Worm (Caenorhabditis elegans): ENCODE results near the gene pst-2.

pst-2 gene

DNA sequence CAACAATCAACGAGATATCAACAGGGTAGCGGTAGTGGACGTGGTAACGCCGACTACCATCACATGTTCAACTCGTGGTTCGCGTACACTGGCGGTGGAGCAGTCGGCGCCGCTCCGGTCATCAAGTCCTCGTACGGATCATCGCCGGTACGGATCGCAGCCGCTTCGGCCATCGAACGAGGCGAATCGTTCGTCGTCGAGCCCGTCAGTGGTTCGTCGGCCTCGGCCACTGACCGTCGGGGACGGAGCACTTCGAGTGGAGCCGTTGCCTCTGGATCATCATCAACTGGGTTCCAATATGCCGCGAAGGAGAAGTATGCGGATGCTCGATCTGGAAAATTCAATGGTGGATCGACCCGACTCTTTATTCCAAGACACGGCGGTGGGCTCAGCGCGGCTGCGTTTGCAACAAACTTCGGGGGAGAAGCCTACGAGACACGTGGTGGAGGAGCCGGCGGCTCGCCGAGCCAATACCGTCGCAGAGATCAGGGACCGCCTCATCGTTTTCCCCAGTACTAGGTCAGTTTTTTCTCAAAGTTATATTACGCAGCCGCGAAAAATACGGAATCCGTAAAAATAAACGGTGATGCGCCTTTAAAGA lies 4.7 kb upstream of the pst-2 start:
- no peak for TF ChIP-seq ztf-16 (tag; optimal IDR thresholded peaks at IDR 0.05)
- TF ChIP-seq mec-3 (tag; optimal IDR thresholded peaks at IDR 0.05; ENCODE audit: borderline replicate concordance) = peak; percentile 49

DNA sequence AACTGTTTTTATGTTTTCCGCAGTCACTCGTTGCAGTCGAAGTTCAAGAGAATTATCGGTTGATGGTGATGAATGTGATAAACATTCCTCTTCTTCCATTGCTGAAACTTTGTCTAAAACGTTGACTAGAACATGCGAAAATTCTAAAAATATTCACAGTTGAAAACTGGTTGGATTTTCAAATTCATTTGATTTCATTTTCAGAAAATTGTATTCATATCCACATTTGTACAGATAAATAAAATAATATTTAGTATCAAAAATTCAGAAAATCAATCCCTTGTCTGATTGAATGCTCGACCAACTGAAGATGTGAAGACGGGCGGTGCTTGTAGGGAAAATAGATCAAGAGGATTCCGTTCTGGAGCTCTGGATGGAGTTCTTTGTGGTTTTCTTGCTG lies 2.4 kb upstream of the pst-2 start, which contains the start of gene F54E7.9:
Gene F54E7.9 (minus strand): TSS at position 101 of the 400 bp plus-strand sequence.
- no peak for TF ChIP-seq madf-2 (tag; optimal IDR thresholded peaks at IDR 0.05)
- no peak for TF ChIP-seq sox-4 (tag; optimal IDR thresholded peaks at IDR 0.05)
- TF ChIP-seq T23F11.4 (GFP tag; optimal IDR thresholded peaks at IDR 0.05) = no peak
- TF ChIP-seq npax-4 (tag; optimal IDR thresholded peaks at IDR 0.05) = no peak
- no peak for TF ChIP-seq lin-11 (tag; optimal IDR thresholded peaks at IDR 0.05)
- no peak for TF ChIP-seq rnt-1 (tag; optimal IDR thresholded peaks at IDR 0.05)

DNA sequence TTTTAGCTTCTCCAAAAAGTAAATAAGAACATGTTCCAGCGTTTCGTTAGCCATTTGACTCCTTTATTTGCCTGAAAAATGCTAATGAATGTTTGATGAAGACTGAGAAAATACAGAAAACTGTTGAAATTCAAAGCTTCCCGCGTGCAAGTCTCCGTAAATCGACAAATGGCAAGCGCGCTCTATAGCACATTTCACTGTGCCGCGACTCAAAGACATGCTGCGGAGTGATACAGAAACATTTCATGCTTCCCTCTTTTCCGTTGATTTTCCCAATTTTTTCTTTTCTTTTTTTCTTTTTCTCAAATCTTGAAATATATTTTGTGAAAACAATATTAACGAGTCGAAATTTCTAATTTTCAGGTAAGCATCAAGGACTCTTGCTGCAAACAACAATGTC lies 1.3 kb upstream of the pst-2 start, which contains the start of the genes ska-3 and rps-12:
Gene ska-3 (minus strand): TSS at position 71 of the 400 bp plus-strand sequence.
Gene rps-12 (plus strand): TSS at position 364 of the 400 bp plus-strand sequence.
- no peak for TF ChIP-seq ceh-24 (tag; optimal IDR thresholded peaks at IDR 0.05)
- peak; percentile 62 for TF ChIP-seq ceh-14 (tag; optimal IDR thresholded peaks at IDR 0.05)
- TF ChIP-seq unc-55 (GFP tag; optimal IDR thresholded peaks at IDR 0.05) = peak; percentile 74
- peak; percentile 89 for TF ChIP-seq ceh-34 (tag; optimal IDR thresholded peaks at IDR 0.05)
- TF ChIP-seq unc-42 (tag; optimal IDR thresholded peaks at IDR 0.05) = peak; percentile 87
- TF ChIP-seq hlh-13 (GFP tag; optimal IDR thresholded peaks at IDR 0.05) = no peak
- TF ChIP-seq ceh-2 (tag; optimal IDR thresholded peaks at IDR 0.05) = peak; percentile 59
- peak; percentile 35 for TF ChIP-seq C08G9.2 (tag; optimal IDR thresholded peaks at IDR 0.05)
- TF ChIP-seq lim-6 (tag; optimal IDR thresholded peaks at IDR 0.05) = no peak
- peak; percentile 58 for TF ChIP-seq pat-9 (tag; optimal IDR thresholded peaks at IDR 0.05)
- TF ChIP-seq K02D7.2 (tag; optimal IDR thresholded peaks at IDR 0.05) = no peak
- TF ChIP-seq elt-4 (tag; optimal IDR thresholded peaks at IDR 0.05) = no peak
- no peak for TF ChIP-seq T23F11.4 (GFP tag; optimal IDR thresholded peaks at IDR 0.05)
- no peak for TF ChIP-seq odd-2 (tag; optimal IDR thresholded peaks at IDR 0.05)
- peak; percentile 34 for TF ChIP-seq pqm-1 (tag; optimal IDR thresholded peaks at IDR 0.05)
- TF ChIP-seq ceh-31 (tag; optimal IDR thresholded peaks at IDR 0.05) = peak; percentile 89
- no peak for TF ChIP-seq fkh-6 (tag; optimal IDR thresholded peaks at IDR 0.05)
- peak; percentile 48 for TF ChIP-seq syd-9 (tag; optimal IDR thresholded peaks at IDR 0.05)
- TF ChIP-seq ttx-3 (tag; optimal IDR thresholded peaks at IDR 0.05) = peak; percentile 6
- TF ChIP-seq fkh-10 (GFP tag; optimal IDR thresholded peaks at IDR 0.05) = no peak
- TF ChIP-seq tbx-7 (tag; optimal IDR thresholded peaks at IDR 0.05) = peak; percentile 41
- peak; percentile 28 for TF ChIP-seq sdc-2 (tag; optimal IDR thresholded peaks at IDR 0.05)
- TF ChIP-seq dve-1 (tag; optimal IDR thresholded peaks at IDR 0.05) = peak; percentile 95
- TF ChIP-seq hlh-15 (tag; optimal IDR thresholded peaks at IDR 0.05) = no peak
- peak; percentile 56 for TF ChIP-seq madf-2 (tag; optimal IDR thresholded peaks at IDR 0.05)
- no peak for TF ChIP-seq npax-4 (tag; optimal IDR thresholded peaks at IDR 0.05)
- peak; percentile 94 for TF ChIP-seq tbx-2 (tag; optimal IDR thresholded peaks at IDR 0.05)
- TF ChIP-seq nhr-232 (tag; optimal IDR thresholded peaks at IDR 0.05) = no peak
- peak; percentile 78 for TF ChIP-seq nhr-11 (tag; optimal IDR thresholded peaks at IDR 0.05)
- peak; percentile 69 for TF ChIP-seq elt-2 (tag; optimal IDR thresholded peaks at IDR 0.05)
- TF ChIP-seq sox-2 (GFP tag; IDR thresholded peaks at IDR 0.05) = peak; percentile 24; the same call in 1 of the 2 replicates
- TF ChIP-seq hlh-6 (tag; optimal IDR thresholded peaks at IDR 0.05) = no peak
- no peak for TF ChIP-seq C38D4.7 (GFP tag; optimal IDR thresholded peaks at IDR 0.05)
- peak; percentile 93 for TF ChIP-seq pax-1 (tag; optimal IDR thresholded peaks at IDR 0.05)
- peak; percentile 96 for TF ChIP-seq nfya-1 (tag; optimal IDR thresholded peaks at IDR 0.05)
- no peak for TF ChIP-seq che-1 (tag; optimal IDR thresholded peaks at IDR 0.05)
- TF ChIP-seq pha-4 (tag; optimal IDR thresholded peaks at IDR 0.05) = no peak
- no peak for TF ChIP-seq Y22D7AL.16 (tag; optimal IDR thresholded peaks at IDR 0.05)
- peak; percentile 90 for TF ChIP-seq ref-2 (tag; optimal IDR thresholded peaks at IDR 0.05)
- TF ChIP-seq ceh-45 (GFP tag; IDR thresholded peaks at IDR 0.05) = no peak
- peak; percentile 67 for TF ChIP-seq dmd-4 (tag; optimal IDR thresholded peaks at IDR 0.05; ENCODE audit: borderline replicate concordance)
- TF ChIP-seq ets-4 (tag; optimal IDR thresholded peaks at IDR 0.05) = peak; percentile 95
- no peak for TF ChIP-seq mec-3 (tag; optimal IDR thresholded peaks at IDR 0.05; ENCODE audit: borderline replicate concordance)
- no peak for TF ChIP-seq eyg-1 (tag; optimal IDR thresholded peaks at IDR 0.05)
